Fruit fly (Drosophila melanogaster) whole organism, embryonic: ENCODE measurements around the gene Gcn5.

ENCODE experiments used
- Awh ChIP-seq: fragments of 200-800 bp; sonication (Bioruptor generic); IDR thresholded peaks from 2 replicates; pipeline ENCODE4, ENCODE4 v1.3.6; 2022; ENCODE audit warnings: missing biosample characterization, missing genetic modification characterization
- CG10565 ChIP-seq: fragments of 200-800 bp; sonication (Bioruptor generic); optimal IDR thresholded peaks from 3 replicates; lab custom pipeline; 2016; ENCODE audit warnings: missing biosample characterization, mild to moderate bottlenecking, missing genetic modification characterization
- CG10979 ChIP-seq: fragments of 200-800 bp; sonication (Bioruptor generic); optimal IDR thresholded peaks from 2 replicates; lab custom pipeline; 2018; ENCODE audit warnings: missing biosample characterization, mild to moderate bottlenecking, missing genetic modification characterization, moderate library complexity
- CG11093 ChIP-seq: fragments of 200-800 bp; sonication (Bioruptor generic); IDR thresholded peaks from 3 replicates; pipeline ENCODE4 v1.3.6; 2022; ENCODE audit warnings: missing biosample characterization, missing genetic modification characterization
- CG11398 ChIP-seq: fragments of 200-800 bp; sonication (Bioruptor generic); optimal IDR thresholded peaks from 2 replicates; lab custom pipeline; 2016; ENCODE audit warnings: missing biosample characterization, missing genetic modification characterization
- CG12071 ChIP-seq: fragments of 200-800 bp; sonication (Bioruptor generic); optimal IDR thresholded peaks from 3 replicates; lab custom pipeline; 2018; ENCODE audit warnings: missing biosample characterization, mild to moderate bottlenecking, missing genetic modification characterization
- CG14667 ChIP-seq: fragments of 200-800 bp; sonication (Bioruptor generic); IDR thresholded peaks from 2 replicates; pipeline ENCODE4 v1.3.6; 2022; ENCODE audit warnings: missing biosample characterization, missing genetic modification characterization
- CG1602 ChIP-seq: fragments of 200-800 bp; sonication (Bioruptor generic); optimal IDR thresholded peaks from 3 replicates; lab custom pipeline; 2016; ENCODE audit warnings: missing biosample characterization, missing genetic modification characterization
- CG17186 ChIP-seq: fragments of 200-800 bp; sonication (Bioruptor generic); optimal IDR thresholded peaks from 3 replicates; lab custom pipeline; 2017; ENCODE audit warnings: missing biosample characterization, missing genetic modification reagents, missing genetic modification characterization
- CG17829 ChIP-seq: fragments of 200-800 bp; optimal IDR thresholded peaks from 2 replicates; lab custom pipeline; 2019; ENCODE audit warnings: missing biosample characterization, mild to moderate bottlenecking, missing genetic modification characterization, moderate library complexity
- CG30403 ChIP-seq: fragments of 200-800 bp; sonication (Bioruptor generic); optimal IDR thresholded peaks from 3 replicates; lab custom pipeline; 2016; ENCODE audit warnings: missing biosample characterization, missing genetic modification characterization
- CG3065 ChIP-seq: fragments of 200-800 bp; sonication (Bioruptor generic); optimal IDR thresholded peaks from 2 replicates; lab custom pipeline; 2016; ENCODE audit warnings: missing biosample characterization, missing genetic modification characterization
- CG33557 ChIP-seq: fragments of 200-800 bp; sonication (Bioruptor generic); optimal IDR thresholded peaks from 2 replicates; lab custom pipeline; 2019; ENCODE audit warnings: missing biosample characterization, mild to moderate bottlenecking, missing genetic modification characterization, moderate library complexity
- CG34422 ChIP-seq: fragments of 200-800 bp; sonication (Bioruptor generic); IDR thresholded peaks from 3 replicates; pipeline ENCODE4 v1.3.6; 2022; ENCODE audit warnings: missing biosample characterization, missing genetic modification characterization
- CG4360 ChIP-seq: fragments of 200-800 bp; sonication (Bioruptor generic); IDR thresholded peaks from 2 replicates; pipeline ENCODE4 v1.3.6; 2022; ENCODE audit warnings: missing biosample characterization, missing genetic modification characterization
- CG43689 ChIP-seq: fragments of 200-800 bp; sonication (Bioruptor generic); IDR thresholded peaks from 2 replicates; pipeline ENCODE4 v1.3.6; 2022; ENCODE audit warnings: missing biosample characterization, missing genetic modification characterization
- CG5953 ChIP-seq: fragments of 200-800 bp; sonication (Bioruptor generic); IDR thresholded peaks from 2 replicates; pipeline ENCODE4 v1.3.6; 2022; ENCODE audit warnings: missing biosample characterization, missing genetic modification characterization
- CG7357 ChIP-seq: fragments of 200-800 bp; sonication (Bioruptor generic); IDR thresholded peaks from 3 replicates; pipeline ENCODE4 v1.3.6; 2022; ENCODE audit warnings: missing biosample characterization, missing genetic modification characterization
- CG7839 ChIP-seq: fragments of 200-800 bp; sonication (Bioruptor generic); optimal IDR thresholded peaks from 3 replicates; lab custom pipeline; 2018; ENCODE audit warnings: missing biosample characterization, mild to moderate bottlenecking, missing genetic modification characterization, moderate library complexity
- CkIIα-i1 ChIP-seq: fragments of 200-800 bp; sonication (Bioruptor generic); IDR thresholded peaks from 2 replicates; pipeline ENCODE4 v1.3.6; 2022; ENCODE audit warnings: missing biosample characterization, missing genetic modification characterization
- Dll ChIP-seq: fragments of 200-800 bp; sonication (Bioruptor generic); IDR thresholded peaks from 4 replicates; pipeline ENCODE4 v1.3.6; 2022; ENCODE audit warnings: missing biosample characterization, missing genetic modification characterization; ENCODE audit not compliant: partially characterized antibody
- HLH3B ChIP-seq: fragments of 200-800 bp; sonication (Bioruptor generic); IDR thresholded peaks from 2 replicates; pipeline ENCODE4 v1.3.6; 2022; ENCODE audit warnings: missing biosample characterization, missing genetic modification characterization
- HLHmδ ChIP-seq: fragments of 200-800 bp; sonication (Bioruptor generic); optimal IDR thresholded peaks from 2 replicates; lab custom pipeline; 2018; ENCODE audit warnings: missing biosample characterization, mild to moderate bottlenecking, missing genetic modification characterization, moderate library complexity
- Hr3 ChIP-seq: fragments of 200-800 bp; sonication (Bioruptor generic); optimal IDR thresholded peaks from 3 replicates; lab custom pipeline; 2016; ENCODE audit warnings: missing biosample characterization, missing genetic modification characterization
- Hr51 ChIP-seq, 2 experiments: fragments of 200-800 bp; sonication (Bioruptor generic); optimal IDR thresholded peaks; 2 replicates in 1 of 2; 3 replicates in 1 of 2; lab custom pipeline; 2016 to 2018; ENCODE audit warnings: missing biosample characterization in 2 of 2, missing genetic modification characterization in 2 of 2, mild to moderate bottlenecking in 1 of 2, moderate library complexity in 1 of 2
- Lhr ChIP-seq: fragments of 200-800 bp; sonication (Bioruptor generic); optimal IDR thresholded peaks from 3 replicates; lab custom pipeline; 2017; ENCODE audit warnings: mild to moderate bottlenecking, missing biosample characterization, missing genetic modification reagents, missing genetic modification characterization
- Max ChIP-seq: fragments of 200-800 bp; sonication (Bioruptor generic); optimal IDR thresholded peaks from 2 replicates; lab custom pipeline; 2016; ENCODE audit warnings: missing biosample characterization, mild to moderate bottlenecking, missing genetic modification characterization
- NC2α ChIP-seq: fragments of 200-800 bp; sonication (Bioruptor generic); optimal IDR thresholded peaks from 2 replicates; lab custom pipeline; 2016; ENCODE audit warnings: missing biosample characterization, missing genetic modification characterization
- Oaz ChIP-seq: fragments of 200-800 bp; sonication (Bioruptor generic); IDR thresholded peaks from 2 replicates; pipeline ENCODE4 v1.3.6; 2022; ENCODE audit warnings: missing biosample characterization, missing genetic modification characterization
- Ptx1 ChIP-seq: fragments of 200-800 bp; sonication (Bioruptor generic); IDR thresholded peaks from 2 replicates; pipeline ENCODE4 v1.3.6; 2022; ENCODE audit warnings: missing biosample characterization, missing genetic modification characterization
- Sry-δ ChIP-seq: fragments of 200-800 bp; sonication (Bioruptor generic); optimal IDR thresholded peaks from 2 replicates; lab custom pipeline; 2016; ENCODE audit warnings: missing biosample characterization, missing genetic modification characterization
- Trl ChIP-seq, 3 experiments: fragments of >200 bp in 2 of 3; fragments of 200-800 bp in 1 of 3; sonication (Bioruptor generic) in 1 of 3; optimal IDR thresholded peaks; 2 replicates in 1 of 3; 3 replicates in 2 of 3; lab custom pipeline; 2016 to 2017; ENCODE audit warnings: missing biosample characterization in 1 of 3, missing genetic modification characterization in 1 of 3
- ara ChIP-seq: fragments of 200-800 bp; sonication (Bioruptor generic); IDR thresholded peaks from 2 replicates; pipeline ENCODE4 v1.3.6; 2022; ENCODE audit warnings: missing biosample characterization, missing genetic modification characterization
- chif ChIP-seq, 2 experiments: fragments of 200-800 bp; sonication (Bioruptor generic); optimal IDR thresholded peaks; 3 replicates each; lab custom pipeline; 2016; ENCODE audit warnings: missing biosample characterization in 2 of 2, missing genetic modification characterization in 2 of 2
- dpn ChIP-seq, 2 experiments: fragments of 200-800 bp; sonication (Bioruptor generic); optimal IDR thresholded peaks; 3 replicates each; lab custom pipeline; 2016; ENCODE audit warnings: missing biosample characterization in 2 of 2, missing genetic modification characterization in 2 of 2
- fd96Cb ChIP-seq: fragments of 200-800 bp; sonication (Bioruptor generic); optimal IDR thresholded peaks from 2 replicates; lab custom pipeline; 2018; ENCODE audit warnings: missing biosample characterization, mild to moderate bottlenecking, missing genetic modification characterization, moderate library complexity
- fu2 ChIP-seq: fragments of 200-800 bp; sonication (Bioruptor generic); optimal IDR thresholded peaks from 2 replicates; lab custom pipeline; 2016; ENCODE audit warnings: missing biosample characterization, missing genetic modification characterization
- h ChIP-seq: fragments of >200 bp; optimal IDR thresholded peaks from 2 replicates; lab custom pipeline; 2017
- ind ChIP-seq: fragments of 200-800 bp; sonication (Bioruptor generic); optimal IDR thresholded peaks from 3 replicates; lab custom pipeline; 2016; ENCODE audit warnings: missing biosample characterization, missing genetic modification characterization
- inv ChIP-seq: fragments of 200-800 bp; sonication (Bioruptor generic); IDR thresholded peaks from 2 replicates; pipeline ENCODE4 v1.3.6; 2022; ENCODE audit warnings: missing biosample characterization, missing genetic modification characterization; ENCODE audit not compliant: partially characterized antibody
- jumu ChIP-seq: fragments of 200-800 bp; sonication (Bioruptor generic); optimal IDR thresholded peaks from 3 replicates; lab custom pipeline; 2016; ENCODE audit warnings: missing biosample characterization, missing genetic modification characterization
- lilli ChIP-seq: fragments of 200-800 bp; sonication (Bioruptor generic); optimal IDR thresholded peaks from 3 replicates; lab custom pipeline; 2016; ENCODE audit warnings: missing biosample characterization, missing genetic modification characterization
- maf-S ChIP-seq: fragments of 200-800 bp; sonication (Bioruptor generic); optimal IDR thresholded peaks from 2 replicates; lab custom pipeline; 2016; ENCODE audit warnings: missing biosample characterization, missing genetic modification characterization
- mld ChIP-seq: fragments of 200-800 bp; sonication (Bioruptor generic); IDR thresholded peaks from 3 replicates; pipeline ENCODE4 v1.3.6; 2022; ENCODE audit warnings: missing biosample characterization, missing genetic modification characterization; ENCODE audit not compliant: partially characterized antibody
- nerfin-1 ChIP-seq: fragments of 200-800 bp; sonication (Bioruptor generic); optimal IDR thresholded peaks from 3 replicates; lab custom pipeline; 2019; ENCODE audit warnings: missing biosample characterization, mild to moderate bottlenecking, missing genetic modification characterization, moderate library complexity
- p53 ChIP-seq: fragments of 200-800 bp; sonication (Bioruptor generic); optimal IDR thresholded peaks from 2 replicates; lab custom pipeline; 2016; ENCODE audit warnings: missing biosample characterization, missing genetic modification characterization
- sisA ChIP-seq: fragments of 200-800 bp; sonication (Bioruptor generic); IDR thresholded peaks from 2 replicates; pipeline ENCODE4 v1.3.6; 2022; ENCODE audit warnings: missing biosample characterization, missing genetic modification characterization
- slbo ChIP-seq: fragments of 200-800 bp; sonication (Bioruptor generic); IDR thresholded peaks from 2 replicates; pipeline ENCODE4 v1.3.6; 2022; ENCODE audit warnings: missing biosample characterization, missing genetic modification characterization
- trh ChIP-seq: fragments of 200-800 bp; sonication (Bioruptor generic); optimal IDR thresholded peaks from 2 replicates; lab custom pipeline; 2016; ENCODE audit warnings: missing biosample characterization, missing genetic modification characterization
- twi ChIP-seq: fragments of 200-800 bp; optimal IDR thresholded peaks from 2 replicates; lab custom pipeline; 2019; ENCODE audit warnings: missing biosample characterization, mild to moderate bottlenecking, missing genetic modification characterization, moderate library complexity
- zfh2 ChIP-seq: fragments of 200-800 bp; sonication (Bioruptor generic); optimal IDR thresholded peaks from 2 replicates; lab custom pipeline; 2016; ENCODE audit warnings: missing biosample characterization, missing genetic modification characterization

The Gcn5 gene

dm6 chr3L:12572366-12572765 is 48.6 kb upstream of the Gcn5 start, which contains the start of gene sowah (continued):
- 0 out of 4 replicates have a peak, but pooled peaks have one; percentile 22 for TF ChIP-seq Dll (GFP tag; lab: Robert Waterston, UW)
- TF ChIP-seq h (lab: Kevin White, UChicago), result no peak
- TF ChIP-seq Ptx1 (GFP tag; lab: Robert Waterston, UW), result peak; percentile 55; the same call in 1 of the 2 replicates
- TF ChIP-seq fd96Cb (tag; lab: Kevin White, UChicago), result peak; percentile 21
- TF ChIP-seq CG5953, result no peak
- no peak for TF ChIP-seq Trl (optimal IDR thresholded peaks at IDR 0.05; lab: Kevin White, UChicago)
- TF ChIP-seq Trl (GFP tag; optimal IDR thresholded peaks at IDR 0.05; lab: Kevin White, UChicago), result peak; percentile 35
- TF ChIP-seq jumu (GFP tag; lab: Kevin White, UChicago), result peak; percentile 26
- TF ChIP-seq Lhr, result peak; percentile 59
- peak; percentile 27 for TF ChIP-seq trh (GFP tag; lab: Kevin White, UChicago)
- no peak; the same call in 1 of the 2 replicates for TF ChIP-seq sisA (GFP tag; lab: Robert Waterston, UW)
- peak; percentile 36 for TF ChIP-seq CG10979
- TF ChIP-seq dpn (GFP tag; optimal IDR thresholded peaks at IDR 0.05; lab: Kevin White, UChicago), result peak; percentile 44 to 53
- TF ChIP-seq CG17829 (tag; lab: Kevin White, UChicago), result peak; percentile 51
- peak; percentile 64 for TF ChIP-seq CG17186 (GFP tag; lab: Kevin White, UChicago)
- TF ChIP-seq CG1602 (GFP tag; lab: Kevin White, UChicago), result peak; percentile 21
- TF ChIP-seq CG7357 (GFP tag; lab: Robert Waterston, UW), result no peak
- peak; percentile 7; the same call in 1 of the 2 replicates for TF ChIP-seq HLH3B (GFP tag; lab: Robert Waterston, UW)
- TF ChIP-seq chif (GFP tag; optimal IDR thresholded peaks at IDR 0.05; lab: Kevin White, UChicago), result peak; percentile 37 to 79
- TF ChIP-seq Max, result peak; percentile 60
- peak; percentile 29 for TF ChIP-seq maf-S (GFP tag; lab: Kevin White, UChicago)
- TF ChIP-seq NC2α (GFP tag; lab: Kevin White, UChicago), result no peak
- peak; percentile 42 for TF ChIP-seq CG3065 (GFP tag; lab: Kevin White, UChicago)
- peak; percentile 52 for TF ChIP-seq Sry-δ
- peak; percentile 7 to 51 for TF ChIP-seq Hr51 (GFP tag; optimal IDR thresholded peaks at IDR 0.05; lab: Kevin White, UChicago)
- TF ChIP-seq fu2 (GFP tag; lab: Kevin White, UChicago), result peak; percentile 24
- TF ChIP-seq CG34422, result peak; percentile 68
- TF ChIP-seq CG14667 (GFP tag; lab: Robert Waterston, UW), result no peak
- TF ChIP-seq CG4360, result peak; percentile 34; the same call in 1 of the 2 replicates
- peak; percentile 30 for TF ChIP-seq HLHmδ (GFP tag; lab: Kevin White, UChicago)
- no peak for TF ChIP-seq CG11093 (GFP tag; lab: Robert Waterston, UW)
- TF ChIP-seq CG43689, result no peak
- TF ChIP-seq nerfin-1 (tag; lab: Kevin White, UChicago), result peak; percentile 43
- peak; percentile 45 for TF ChIP-seq twi
- no peak for TF ChIP-seq mld (GFP tag; lab: Robert Waterston, UW)
- TF ChIP-seq slbo (GFP tag; lab: Robert Waterston, UW), result peak; percentile 75
- peak; percentile 38 for TF ChIP-seq CG11398 (GFP tag; lab: Kevin White, UChicago)
- peak; percentile 55 for TF ChIP-seq CG7839 (tag; lab: Kevin White, UChicago)
- peak; percentile 24 for TF ChIP-seq Hr3 (GFP tag; lab: Kevin White, UChicago)
- peak; percentile 4 for TF ChIP-seq CG30403 (GFP tag; lab: Kevin White, UChicago)
- TF ChIP-seq inv (GFP tag; lab: Robert Waterston, UW), result no peak
- TF ChIP-seq CG12071 (GFP tag; lab: Kevin White, UChicago), result no peak
- TF ChIP-seq CG33557 (GFP tag; lab: Kevin White, UChicago), result peak; percentile 0
- TF ChIP-seq ind (GFP tag; lab: Kevin White, UChicago), result peak; percentile 30
- 0 out of 2 replicates have a peak, but pooled peaks have one; percentile 28 for TF ChIP-seq ara
- TF ChIP-seq p53 (GFP tag; lab: Kevin White, UChicago), result peak; percentile 33
- peak; percentile 32 for TF ChIP-seq zfh2 (GFP tag; lab: Kevin White, UChicago)
- TF ChIP-seq lilli (GFP tag; lab: Kevin White, UChicago), result peak; percentile 39
- no peak for TF ChIP-seq Oaz (GFP tag; lab: Robert Waterston, UW)
- TF ChIP-seq Awh (GFP tag; lab: Robert Waterston, UW), result no peak
- no peak for TF ChIP-seq CkIIα-i1 (GFP tag; lab: Robert Waterston, UW)
- no peak for TF ChIP-seq CG10565
